Worm (Caenorhabditis elegans): ENCODE results near the gene sec-15.

The sec-15 gene

DNA sequence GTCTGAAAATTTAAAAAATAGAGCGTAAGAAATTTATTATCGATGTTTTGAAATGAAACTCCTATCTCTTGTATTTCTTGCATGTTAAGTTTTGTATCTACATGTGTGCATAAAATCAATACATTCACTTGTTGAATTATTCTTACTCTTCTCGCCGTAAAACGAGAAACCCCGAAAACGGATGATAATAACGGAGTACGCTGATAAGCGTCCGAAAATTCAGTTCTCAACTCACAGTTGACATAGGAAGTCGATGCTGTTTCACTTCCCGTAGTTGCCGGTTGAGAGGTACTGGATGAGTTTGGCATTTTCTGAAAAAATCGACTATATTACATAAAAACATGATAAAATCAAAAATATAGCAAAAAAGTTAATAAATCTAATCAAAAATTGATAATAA lies at the start of gene sec-15:
TSS of gene sec-15 (minus strand) at position 311 of the 400 bp plus-strand sequence.
- TF ChIP-seq pha-4 (tag; optimal IDR thresholded peaks at IDR 0.05) (no peak), elt-2 (tag; optimal IDR thresholded peaks at IDR 0.05) (peak; percentile 61), pqm-1 (tag; optimal IDR thresholded peaks at IDR 0.05) (peak; percentile 14), nhr-67 (tag; optimal IDR thresholded peaks at IDR 0.05) (no peak), R02D3.7 (tag; optimal IDR thresholded peaks at IDR 0.05) (no peak)

ce11 chrX:8882162-8882561 lies 46.6 kb upstream of the sec-15 start:
- TF ChIP-seq ztf-4 (tag; optimal IDR thresholded peaks at IDR 0.05) (no peak), nhr-25 (tag; optimal IDR thresholded peaks at IDR 0.05) (peak; percentile 42), R02D3.7 (tag; optimal IDR thresholded peaks at IDR 0.05) (no peak)

- TF ChIP-seq ama-1 (optimal IDR thresholded peaks at IDR 0.05) (no peak), fos-1 (tag; optimal IDR thresholded peaks at IDR 0.05) (no peak), nhr-76 (tag; optimal IDR thresholded peaks at IDR 0.05) (no peak), nhr-237 (tag; optimal IDR thresholded peaks at IDR 0.05) (no peak), unc-39 (tag; optimal IDR thresholded peaks at IDR 0.05) (no peak), fkh-10 (GFP tag; optimal IDR thresholded peaks at IDR 0.05) (no peak), elt-2 (tag; optimal IDR thresholded peaks at IDR 0.05) (no peak), ztf-11 (tag; optimal IDR thresholded peaks at IDR 0.05) (no peak), ceh-16 (tag; optimal IDR thresholded peaks at IDR 0.05) (no peak), egl-27 (tag; optimal IDR thresholded peaks at IDR 0.05) (no peak), ZK546.5 (tag; optimal IDR thresholded peaks at IDR 0.05) (no peak)
Measured at ce11 chrX:8879349-8879748, 43.8 kb upstream of the sec-15 start, which contains the start of gene C06E2.2. C06E2.2 (plus strand) TSS chrX:8879649.

- no peak for TF ChIP-seq pha-4 (tag; optimal IDR thresholded peaks at IDR 0.05)
- no peak for TF ChIP-seq R02D3.7 (tag; optimal IDR thresholded peaks at IDR 0.05)
- no peak for TF ChIP-seq nhr-11 (tag; optimal IDR thresholded peaks at IDR 0.05)
- TF ChIP-seq elt-2 (tag; optimal IDR thresholded peaks at IDR 0.05): no peak
- TF ChIP-seq ZK546.5 (tag; optimal IDR thresholded peaks at IDR 0.05): no peak
- TF ChIP-seq unc-62 (GFP tag; optimal IDR thresholded peaks at IDR 0.05): no peak
Measured at ce11 chrX:8878709-8879108, 43.2 kb upstream of the sec-15 start.

ce11 chrX:8877162-8877561 lies 41.6 kb upstream of the sec-15 start:
- TF ChIP-seq egl-5 (tag; optimal IDR thresholded peaks at IDR 0.05) (no peak), ceh-82 (tag; optimal IDR thresholded peaks at IDR 0.05) (no peak), ZK546.5 (tag; optimal IDR thresholded peaks at IDR 0.05) (no peak), fkh-10 (GFP tag; optimal IDR thresholded peaks at IDR 0.05) (no peak)

- no peak for TF ChIP-seq hmg-11 (tag; optimal IDR thresholded peaks at IDR 0.05)
- no peak for TF ChIP-seq nfya-1 (tag; optimal IDR thresholded peaks at IDR 0.05; ENCODE audit: insufficient read depth)
- TF ChIP-seq nhr-25 (tag; optimal IDR thresholded peaks at IDR 0.05): peak; percentile 50
- no peak for TF ChIP-seq ztf-11 (tag; optimal IDR thresholded peaks at IDR 0.05)
- TF ChIP-seq ceh-9 (tag; optimal IDR thresholded peaks at IDR 0.05): no peak
- TF ChIP-seq daf-12 (tag; optimal IDR thresholded peaks at IDR 0.05): no peak
- no peak for TF ChIP-seq tbx-2 (tag; optimal IDR thresholded peaks at IDR 0.05)
- peak; percentile 72 for TF ChIP-seq elt-1 (tag; optimal IDR thresholded peaks at IDR 0.05)
- no peak for TF ChIP-seq ceh-16 (tag; optimal IDR thresholded peaks at IDR 0.05)
- no peak for TF ChIP-seq lin-15B (tag; optimal IDR thresholded peaks at IDR 0.05)
Measured at ce11 chrX:8875867-8876266, 40.4 kb upstream of the sec-15 start.

DNA sequence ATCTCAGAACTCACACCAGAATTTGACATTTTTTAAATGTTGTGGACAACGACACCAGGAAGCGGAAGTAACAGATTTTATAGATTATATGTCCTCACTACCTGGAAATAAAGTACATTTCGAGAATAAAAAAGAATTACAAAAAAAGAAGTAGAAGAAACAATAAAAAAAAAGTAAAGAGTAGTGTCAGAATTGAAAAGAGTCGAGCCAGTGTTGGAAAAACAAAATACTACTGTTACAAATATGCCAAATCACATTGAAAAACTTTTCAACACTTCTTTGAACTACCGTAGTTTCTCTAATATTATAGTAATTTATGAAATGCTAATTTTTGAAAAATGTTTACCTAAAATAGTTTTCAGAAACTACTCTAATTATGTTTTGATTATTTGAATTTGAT lies 39.2 kb upstream of the sec-15 start, which contains the start of gene C06E2.1:
TSS of gene C06E2.1 (minus strand) at position 101 of the 400 bp plus-strand sequence.
- TF ChIP-seq nhr-43 (tag; optimal IDR thresholded peaks at IDR 0.05; ENCODE audit: poor library complexity, severe bottlenecking): no peak
- TF ChIP-seq unc-39 (tag; optimal IDR thresholded peaks at IDR 0.05): no peak
- no peak for TF ChIP-seq nhr-76 (tag; optimal IDR thresholded peaks at IDR 0.05)
- no peak for TF ChIP-seq R02D3.7 (tag; optimal IDR thresholded peaks at IDR 0.05)
- no peak for TF ChIP-seq ztf-11 (tag; optimal IDR thresholded peaks at IDR 0.05)
- no peak for TF ChIP-seq egl-5 (tag; optimal IDR thresholded peaks at IDR 0.05)
- TF ChIP-seq nhr-77 (tag; optimal IDR thresholded peaks at IDR 0.05): no peak
- TF ChIP-seq pqm-1 (tag; optimal IDR thresholded peaks at IDR 0.05): no peak
- TF ChIP-seq tbx-2 (tag; optimal IDR thresholded peaks at IDR 0.05): no peak
- no peak for TF ChIP-seq aly-2 (tag; optimal IDR thresholded peaks at IDR 0.05)
- no peak for TF ChIP-seq hmg-11 (tag; optimal IDR thresholded peaks at IDR 0.05)
- TF ChIP-seq nhr-12 (tag; optimal IDR thresholded peaks at IDR 0.05): no peak
- no peak for TF ChIP-seq nhr-67 (tag; optimal IDR thresholded peaks at IDR 0.05)
- no peak for TF ChIP-seq elt-3 (tag; optimal IDR thresholded peaks at IDR 0.05)
- TF ChIP-seq lsy-12 (tag; optimal IDR thresholded peaks at IDR 0.05): no peak
- TF ChIP-seq lin-39 (tag; optimal IDR thresholded peaks at IDR 0.05): no peak
- no peak for TF ChIP-seq zag-1 (tag; optimal IDR thresholded peaks at IDR 0.05)
- TF ChIP-seq nhr-23 (tag; optimal IDR thresholded peaks at IDR 0.05): no peak
- no peak for TF ChIP-seq nhr-28 (tag; optimal IDR thresholded peaks at IDR 0.05)
